Worm (Caenorhabditis elegans) whole organism, L2 larva: Measurements from ENCODE around the gene sre-51.

Source experiments
- F13H6.1 ChIP-seq: sonication (generic microtip); optimal IDR thresholded peaks from 2 replicates; lab custom pipeline; 2016; ENCODE audit warnings: missing genetic modification characterization, missing compliant biosample characterization
- R02D3.7 ChIP-seq: fragments of 150-350 bp; optimal IDR thresholded peaks from 2 replicates; lab custom pipeline; 2014; ENCODE audit warnings: missing biosample characterization, missing genetic modification characterization
- Y55F3AM.14 ChIP-seq: fragments of 200-800 bp; sonication (Bioruptor generic); optimal IDR thresholded peaks from 2 replicates; lab custom pipeline; 2018; ENCODE audit warnings: mild to moderate bottlenecking, missing genetic modification characterization, missing compliant biosample characterization
- ZK546.5 ChIP-seq: sonication (generic microtip); optimal IDR thresholded peaks from 2 replicates; lab custom pipeline; 2017; ENCODE audit warnings: missing biosample characterization, missing genetic modification characterization
- aly-2 ChIP-seq: fragments of 150-350 bp; optimal IDR thresholded peaks from 2 replicates; lab custom pipeline; 2014; ENCODE audit warnings: missing biosample characterization, missing genetic modification characterization
- ama-1 ChIP-seq: fragments of 150-350 bp; optimal IDR thresholded peaks from 2 replicates; lab custom pipeline; 2018; ENCODE audit warnings: inconsistent platforms
- blmp-1 ChIP-seq: sonication (generic microtip); optimal IDR thresholded peaks from 2 replicates; lab custom pipeline; 2017; ENCODE audit warnings: missing genetic modification characterization, mild to moderate bottlenecking, missing compliant biosample characterization, antibody characterized with exemption, moderate library complexity; ENCODE audit not compliant: insufficient read depth
- ceh-16 ChIP-seq: fragments of 150-350 bp; optimal IDR thresholded peaks from 2 replicates; lab custom pipeline; 2014; ENCODE audit warnings: missing biosample characterization, missing genetic modification characterization
- ceh-82 ChIP-seq: fragments of 150-350 bp; optimal IDR thresholded peaks from 2 replicates; lab custom pipeline; 2014; ENCODE audit warnings: missing biosample characterization, missing genetic modification characterization
- crh-2 ChIP-seq: sonication (generic microtip); optimal IDR thresholded peaks from 2 replicates; lab custom pipeline; 2017; ENCODE audit warnings: missing biosample characterization, missing genetic modification characterization
- elt-1 ChIP-seq: fragments of 150-350 bp; optimal IDR thresholded peaks from 2 replicates; lab custom pipeline; 2014; ENCODE audit warnings: missing biosample characterization, missing genetic modification characterization
- lsy-2 ChIP-seq, 2 experiments: fragments of 150-350 bp in 1 of 2; sonication (generic microtip) in 1 of 2; optimal IDR thresholded peaks; 2 replicates each; lab custom pipeline; 2014 to 2017; ENCODE audit warnings: missing biosample characterization in 2 of 2, missing genetic modification characterization in 2 of 2
- mab-5 ChIP-seq: fragments of 150-350 bp; optimal IDR thresholded peaks from 2 replicates; lab custom pipeline; 2014; ENCODE audit warnings: missing biosample characterization, missing genetic modification characterization
- mdl-1 ChIP-seq, 2 experiments: fragments of 150-350 bp in 1 of 2; sonication (generic microtip) in 1 of 2; optimal IDR thresholded peaks; 2 replicates each; lab custom pipeline; 2017; ENCODE audit warnings: missing biosample characterization in 2 of 2, missing genetic modification characterization in 2 of 2
- nhr-10 ChIP-seq: sonication (generic microtip); optimal IDR thresholded peaks from 2 replicates; lab custom pipeline; 2017; ENCODE audit warnings: missing biosample characterization, missing genetic modification characterization
- nhr-11 ChIP-seq: fragments of 150-350 bp; optimal IDR thresholded peaks from 2 replicates; lab custom pipeline; 2014; ENCODE audit warnings: missing biosample characterization, missing genetic modification characterization
- nhr-12 ChIP-seq: fragments of 150-350 bp; optimal IDR thresholded peaks from 2 replicates; lab custom pipeline; 2014; ENCODE audit warnings: missing biosample characterization, missing genetic modification characterization
- nhr-129 ChIP-seq: fragments of 150-350 bp; optimal IDR thresholded peaks from 2 replicates; lab custom pipeline; 2014; ENCODE audit warnings: missing biosample characterization, missing genetic modification characterization
- nhr-21 ChIP-seq: fragments of 150-350 bp; optimal IDR thresholded peaks from 2 replicates; lab custom pipeline; 2014; ENCODE audit warnings: missing biosample characterization, missing genetic modification characterization
- nhr-23 ChIP-seq: fragments of 150-350 bp; optimal IDR thresholded peaks from 2 replicates; lab custom pipeline; 2014; ENCODE audit warnings: missing biosample characterization, missing genetic modification reagents, missing genetic modification characterization
- nhr-237 ChIP-seq: fragments of 150-350 bp; optimal IDR thresholded peaks from 2 replicates; lab custom pipeline; 2014; ENCODE audit warnings: missing biosample characterization, missing genetic modification characterization
- nhr-25 ChIP-seq: fragments of 150-350 bp; sonication (generic microtip); optimal IDR thresholded peaks from 3 replicates; lab custom pipeline; 2014; ENCODE audit warnings: missing biosample characterization, missing genetic modification characterization
- nhr-77 ChIP-seq: fragments of 150-350 bp; optimal IDR thresholded peaks from 2 replicates; lab custom pipeline; 2014; ENCODE audit warnings: missing biosample characterization, missing genetic modification characterization
- peb-1 ChIP-seq: fragments of 150-350 bp; optimal IDR thresholded peaks from 2 replicates; lab custom pipeline; 2014; ENCODE audit warnings: missing biosample characterization, missing genetic modification characterization
- sem-4 ChIP-seq: fragments of 150-350 bp; optimal IDR thresholded peaks from 2 replicates; lab custom pipeline; 2014; ENCODE audit warnings: missing biosample characterization, missing genetic modification reagents, missing genetic modification characterization
- skn-1 ChIP-seq: sonication (generic microtip); optimal IDR thresholded peaks from 2 replicates; lab custom pipeline; 2017; ENCODE audit warnings: missing biosample characterization, missing genetic modification characterization
- sma-3 ChIP-seq: sonication (generic microtip); optimal IDR thresholded peaks from 2 replicates; lab custom pipeline; 2016; ENCODE audit warnings: missing genetic modification reagents, missing genetic modification characterization, missing compliant biosample characterization
- snpc-4 ChIP-seq: fragments of 150-350 bp; optimal IDR thresholded peaks from 2 replicates; lab custom pipeline; 2014; ENCODE audit warnings: missing biosample characterization, missing genetic modification characterization
- unc-55 ChIP-seq: fragments of 150-350 bp; sonication (generic microtip); optimal IDR thresholded peaks from 3 replicates; lab custom pipeline; 2014; ENCODE audit warnings: missing biosample characterization, missing genetic modification reagents, missing genetic modification characterization
- unc-62 ChIP-seq: fragments of 150-350 bp; optimal IDR thresholded peaks from 2 replicates; lab custom pipeline; 2014; ENCODE audit warnings: missing biosample characterization, missing genetic modification reagents, missing genetic modification characterization
- ztf-1 ChIP-seq: fragments of 200-800 bp; sonication (Bioruptor generic); conservative IDR thresholded peaks from 2 replicates; pipeline ENCODE4 v1.3.6; 2022; ENCODE audit warnings: missing genetic modification characterization, missing compliant biosample characterization
- ztf-11 ChIP-seq: sonication (generic microtip); optimal IDR thresholded peaks from 2 replicates; lab custom pipeline; 2017; ENCODE audit warnings: missing biosample characterization, missing genetic modification characterization
- ztf-4 ChIP-seq: fragments of 150-350 bp; optimal IDR thresholded peaks from 2 replicates; lab custom pipeline; 2014; ENCODE audit warnings: missing biosample characterization, missing genetic modification characterization

The sre-51 gene

ce11 chrII:12323305-12323704, 11.6 kb downstream of the sre-51 start, which contains the start of gene sre-53:
Gene sre-53, minus strand, starts transcription at chrII:12323405.
- TF ChIP-seq nhr-129 (tag; lab: Kevin White, UChicago): no peak
- TF ChIP-seq blmp-1 (tag; lab: Kevin White, UChicago): no peak
- no peak for TF ChIP-seq nhr-25
- TF ChIP-seq Y55F3AM.14 (GFP tag; lab: Kevin White, UChicago): no peak
- TF ChIP-seq nhr-11 (tag; lab: Kevin White, UChicago): no peak
- TF ChIP-seq F13H6.1 (tag; lab: Kevin White, UChicago): no peak
- no peak for TF ChIP-seq skn-1
- no peak for TF ChIP-seq nhr-10 (tag; lab: Kevin White, UChicago)
- no peak for TF ChIP-seq crh-2
- no peak for TF ChIP-seq R02D3.7 (tag; lab: Kevin White, UChicago)
- no peak for TF ChIP-seq ama-1 (lab: Kevin White, UChicago)
- TF ChIP-seq ceh-82 (tag; lab: Kevin White, UChicago): no peak
- no peak for TF ChIP-seq ztf-1 (GFP tag; lab: Robert Waterston, UW)
- no peak for TF ChIP-seq sem-4 (tag; lab: Kevin White, UChicago)
- TF ChIP-seq sma-3 (GFP tag; lab: Kevin White, UChicago): no peak
- TF ChIP-seq nhr-237 (tag; lab: Kevin White, UChicago): no peak
- TF ChIP-seq snpc-4 (tag; lab: Kevin White, UChicago): no peak
- no peak for TF ChIP-seq unc-62 (GFP tag; lab: Kevin White, UChicago)
- TF ChIP-seq ZK546.5 (tag; lab: Kevin White, UChicago): no peak

ce11 chrII:12324159-12324558, 12.5 kb downstream of the sre-51 start, which contains the start of gene sre-56:
Gene sre-56, plus strand, starts transcription at chrII:12324459.
- TF ChIP-seq unc-62 (GFP tag; lab: Kevin White, UChicago) (no peak), ceh-82 (tag; lab: Kevin White, UChicago) (no peak), nhr-21 (no peak), nhr-11 (tag; lab: Kevin White, UChicago) (no peak), lsy-2 (tag; optimal IDR thresholded peaks at IDR 0.05; lab: Kevin White, UChicago) (no peak), aly-2 (no peak), nhr-129 (tag; lab: Kevin White, UChicago) (no peak), elt-1 (tag; lab: Kevin White, UChicago) (no peak), nhr-77 (tag; lab: Kevin White, UChicago) (no peak), mdl-1 (tag; optimal IDR thresholded peaks at IDR 0.05; lab: Kevin White, UChicago) (no peak), nhr-12 (tag; lab: Kevin White, UChicago) (no peak), ztf-11 (tag; lab: Kevin White, UChicago) (no peak), ztf-4 (no peak), Y55F3AM.14 (GFP tag; lab: Kevin White, UChicago) (no peak), crh-2 (no peak), blmp-1 (tag; lab: Kevin White, UChicago) (no peak), F13H6.1 (tag; lab: Kevin White, UChicago) (no peak), ama-1 (lab: Kevin White, UChicago) (no peak), peb-1 (tag; lab: Kevin White, UChicago) (no peak), ceh-16 (tag; lab: Kevin White, UChicago) (no peak)
- TF ChIP-seq, all 48 proteins: peak for 0

ce11 chrII:12328994-12329393, 17.3 kb downstream of the sre-51 start, which contains the start of gene sre-55:
Gene sre-55, plus strand, starts transcription at chrII:12329294.
- TF ChIP-seq unc-55 (GFP tag; lab: Kevin White, UChicago) (no peak), nhr-21 (no peak), nhr-10 (tag; lab: Kevin White, UChicago) (no peak), skn-1 (no peak), sem-4 (tag; lab: Kevin White, UChicago) (no peak), elt-1 (tag; lab: Kevin White, UChicago) (no peak), nhr-23 (no peak), nhr-11 (tag; lab: Kevin White, UChicago) (no peak)
- TF ChIP-seq, all 48 proteins: peak for 0

- no peak for TF ChIP-seq elt-1 (tag; lab: Kevin White, UChicago)
- TF ChIP-seq ceh-82 (tag; lab: Kevin White, UChicago): no peak
- no peak for TF ChIP-seq peb-1 (tag; lab: Kevin White, UChicago)
- no peak for TF ChIP-seq nhr-23
- TF ChIP-seq nhr-11 (tag; lab: Kevin White, UChicago): no peak
- no peak for TF ChIP-seq mab-5 (tag; lab: Kevin White, UChicago)
Observed at ce11 chrII:12332624-12333023, 21.0 kb downstream of the sre-51 start, which contains the start of gene sre-54. Gene sre-54, plus strand, starts transcription at chrII:12332924.

- TF ChIP-seq lsy-2 (tag; optimal IDR thresholded peaks at IDR 0.05; lab: Kevin White, UChicago): no peak
Observed at ce11 chrII:12335430-12335829, 23.8 kb downstream of the sre-51 start, which contains the start of gene sre-52. Gene sre-52, plus strand, starts transcription at chrII:12335730.
